Worm (Caenorhabditis elegans): Measurements from ENCODE around the gene abts-3.

- TF ChIP-seq bed-2 (GFP tag; IDR thresholded peaks at IDR 0.05): no peak
- no peak for TF ChIP-seq attf-6 (GFP tag; IDR thresholded peaks at IDR 0.05)
These were observed 9.2 kb upstream of the abts-3 start, which contains the start of gene C29H12.2 for ce11 chrII:6123513-6123912.

Data from whole organism, young adult.